Fruit fly (Drosophila melanogaster) whole organism, adult: Measurements from ENCODE around the gene FeCH.

Experiments used
- CG11617 ChIP-seq: fragments of 200-800 bp; sonication (Bioruptor generic); optimal IDR thresholded peaks from 2 replicates; lab custom pipeline; 2017; ENCODE audit warnings: mild to moderate bottlenecking, missing biosample characterization, missing genetic modification reagents, missing genetic modification characterization
- CG12768 ChIP-seq: fragments of 200-800 bp; sonication (Bioruptor generic); optimal IDR thresholded peaks from 2 replicates; lab custom pipeline; 2017; ENCODE audit warnings: missing biosample characterization, missing genetic modification characterization, mild to moderate bottlenecking, moderate library complexity, missing genetic modification reagents
- CG14711 ChIP-seq: fragments of 200-800 bp; sonication (Bioruptor generic); optimal IDR thresholded peaks from 2 replicates; lab custom pipeline; 2018; ENCODE audit warnings: missing biosample characterization, mild to moderate bottlenecking, missing genetic modification characterization, moderate library complexity
- CG1620 ChIP-seq: fragments of 200-800 bp; sonication (Bioruptor generic); optimal IDR thresholded peaks from 2 replicates; lab custom pipeline; 2016; ENCODE audit warnings: missing biosample characterization, missing genetic modification characterization
- CG5204 ChIP-seq: fragments of 200-800 bp; sonication (Bioruptor generic); optimal IDR thresholded peaks from 2 replicates; lab custom pipeline; 2016; ENCODE audit warnings: missing biosample characterization, missing genetic modification characterization
- CG7045 ChIP-seq: fragments of 200-800 bp; sonication (Bioruptor generic); optimal IDR thresholded peaks from 2 replicates; lab custom pipeline; 2017; ENCODE audit warnings: missing biosample characterization, mild to moderate bottlenecking, missing genetic modification characterization
- CG7101 ChIP-seq: fragments of 200-800 bp; sonication (Bioruptor generic); optimal IDR thresholded peaks from 2 replicates; lab custom pipeline; 2018; ENCODE audit warnings: missing biosample characterization, mild to moderate bottlenecking, missing genetic modification characterization, moderate library complexity
- Mnt ChIP-seq: fragments of 200-800 bp; sonication (Bioruptor generic); optimal IDR thresholded peaks from 2 replicates; lab custom pipeline; 2016; ENCODE audit warnings: missing biosample characterization, mild to moderate bottlenecking, missing genetic modification characterization
- cic ChIP-seq: fragments of 200-800 bp; sonication (Bioruptor generic); optimal IDR thresholded peaks from 2 replicates; lab custom pipeline; 2017; ENCODE audit warnings: missing biosample characterization, mild to moderate bottlenecking, missing genetic modification characterization, moderate library complexity
- cnc ChIP-seq, 2 experiments: fragments of >200 bp; optimal IDR thresholded peaks; 2 replicates each; lab custom pipeline; 2017
- kay ChIP-seq: fragments of 200-800 bp; sonication (Bioruptor generic); peaks from one replicate; lab custom pipeline; 2016; ENCODE audit warnings: missing biosample characterization, missing genetic modification characterization, borderline replicate concordance
- ovo ChIP-seq: fragments of 200-800 bp; sonication (Bioruptor generic); optimal IDR thresholded peaks from 2 replicates; lab custom pipeline; 2016; ENCODE audit warnings: missing biosample characterization, missing genetic modification characterization
- tj ChIP-seq: fragments of 200-800 bp; sonication (Bioruptor generic); optimal IDR thresholded peaks from 3 replicates; lab custom pipeline; 2017; ENCODE audit warnings: missing biosample characterization, mild to moderate bottlenecking, missing genetic modification characterization, moderate library complexity
- toe ChIP-seq: fragments of 200-800 bp; sonication (Bioruptor generic); optimal IDR thresholded peaks from 2 replicates; lab custom pipeline; 2016; ENCODE audit warnings: missing biosample characterization, missing genetic modification characterization

DNA sequence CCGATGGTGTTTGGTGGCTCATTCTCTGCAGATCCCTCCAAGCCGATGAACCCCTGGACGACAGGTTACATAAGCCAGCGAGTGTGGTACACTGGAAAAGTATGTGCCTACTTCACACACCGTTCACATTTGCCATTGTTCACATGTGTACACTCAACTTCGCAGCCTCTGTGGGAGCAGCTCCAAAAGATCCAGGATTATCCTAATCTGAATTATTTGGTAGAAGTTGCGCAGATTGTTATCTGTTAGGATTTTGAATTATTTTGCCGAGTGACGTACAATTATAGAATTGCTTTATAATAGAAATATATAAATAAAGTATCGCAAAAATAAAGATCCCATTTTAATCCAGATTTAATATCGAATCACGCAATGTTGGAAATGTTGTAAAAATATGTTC, 44.6 kb downstream of the FeCH start:
- TF ChIP-seq toe (GFP tag; lab: Kevin White, UChicago) (no peak), CG14711 (tag; lab: Kevin White, UChicago) (no peak), tj (no peak), CG11617 (no peak), CG5204 (no peak), ovo (GFP tag; lab: Kevin White, UChicago) (no peak), kay (GFP tag; lab: Kevin White, UChicago) (no peak), cic (no peak), CG7101 (tag; lab: Kevin White, UChicago) (no peak), CG12768 (GFP tag; lab: Kevin White, UChicago) (no peak), CG1620 (GFP tag; lab: Kevin White, UChicago) (no peak), Mnt (no peak), CG7045 (GFP tag; lab: Kevin White, UChicago) (no peak), cnc (optimal IDR thresholded peaks at IDR 0.05; lab: Kevin White, UChicago) (no peak)
